Worm (Caenorhabditis elegans): ENCODE measurements around the gene F09E10.5.

F09E10.5 gene

ce11 chrX:1446593-1447141, 47.5 kb downstream of the F09E10.5 start, which contains the start of gene zfp-3:
Gene zfp-3 (minus strand): TSS chrX:1446643.
- peak; percentile 87 for TF ChIP-seq sem-4 (tag; optimal IDR thresholded peaks at IDR 0.05)
- TF ChIP-seq skn-1 (tag; optimal IDR thresholded peaks at IDR 0.05) = peak; percentile 66
- peak; percentile 97 for TF ChIP-seq lin-11 (tag; optimal IDR thresholded peaks at IDR 0.05)
- TF ChIP-seq mab-5 (tag; optimal IDR thresholded peaks at IDR 0.05) = peak; percentile 92
- TF ChIP-seq sma-9 (GFP tag; optimal IDR thresholded peaks at IDR 0.05) = peak; percentile 96
- TF ChIP-seq sma-9 (tag; optimal IDR thresholded peaks at IDR 0.05) = no peak
- TF ChIP-seq snpc-4 (tag; optimal IDR thresholded peaks at IDR 0.05) = peak; percentile 84
- TF ChIP-seq egl-27 (tag; optimal IDR thresholded peaks at IDR 0.05) = peak; percentile 94
- TF ChIP-seq C34F6.9 (tag; optimal IDR thresholded peaks at IDR 0.05) = peak; percentile 98
- peak; percentile 93 for TF ChIP-seq nhr-6 (tag; optimal IDR thresholded peaks at IDR 0.05)
- no peak for TF ChIP-seq elt-3 (tag; optimal IDR thresholded peaks at IDR 0.05)
- TF ChIP-seq ceh-16 (tag; optimal IDR thresholded peaks at IDR 0.05) = peak; percentile 44
- TF ChIP-seq ztf-1 (GFP tag; conservative IDR thresholded peaks at IDR 0.05) = no peak
- TF ChIP-seq ztf-4 (tag; optimal IDR thresholded peaks at IDR 0.05) = peak; percentile 93
- no peak for TF ChIP-seq dmd-4 (tag; optimal IDR thresholded peaks at IDR 0.05)
- peak; percentile 95 for TF ChIP-seq nhr-21 (tag; optimal IDR thresholded peaks at IDR 0.05)
- TF ChIP-seq unc-55 (GFP tag; optimal IDR thresholded peaks at IDR 0.05) = peak; percentile 97
- TF ChIP-seq Y55F3AM.14 (GFP tag; optimal IDR thresholded peaks at IDR 0.05) = peak; percentile 60
- peak; percentile 48 for TF ChIP-seq unc-62 (GFP tag; optimal IDR thresholded peaks at IDR 0.05)
- TF ChIP-seq crh-2 (tag; optimal IDR thresholded peaks at IDR 0.05) = peak; percentile 94
- no peak for TF ChIP-seq ceh-82 (tag; optimal IDR thresholded peaks at IDR 0.05)
- TF ChIP-seq mbf-1 (tag; optimal IDR thresholded peaks at IDR 0.05) = no peak
- TF ChIP-seq nhr-10 (tag; optimal IDR thresholded peaks at IDR 0.05) = peak; percentile 53
- TF ChIP-seq lin-39 (tag; optimal IDR thresholded peaks at IDR 0.05) = peak; percentile 36
- peak; percentile 94 for TF ChIP-seq sma-3 (GFP tag; optimal IDR thresholded peaks at IDR 0.05)
- TF ChIP-seq lsy-2 (tag; optimal IDR thresholded peaks at IDR 0.05) = peak; percentile 77 to 94
- TF ChIP-seq alr-1 (tag; optimal IDR thresholded peaks at IDR 0.05) = no peak
- TF ChIP-seq elt-1 (tag; optimal IDR thresholded peaks at IDR 0.05) = no peak
- TF ChIP-seq mdl-1 (tag; optimal IDR thresholded peaks at IDR 0.05) = peak; percentile 97
- TF ChIP-seq ZK546.5 (tag; optimal IDR thresholded peaks at IDR 0.05) = peak; percentile 69
- no peak for TF ChIP-seq aly-2 (tag; optimal IDR thresholded peaks at IDR 0.05)
- TF ChIP-seq nhr-25 (tag; optimal IDR thresholded peaks at IDR 0.05) = peak; percentile 96
- no peak for TF ChIP-seq nhr-23 (tag; optimal IDR thresholded peaks at IDR 0.05)
- peak; percentile 85 for TF ChIP-seq gmeb-1 (tag; optimal IDR thresholded peaks at IDR 0.05)
- TF ChIP-seq F13H6.1 (tag; optimal IDR thresholded peaks at IDR 0.05) = peak; percentile 98
- no peak for TF ChIP-seq nhr-11 (tag; optimal IDR thresholded peaks at IDR 0.05)
- TF ChIP-seq zag-1 (tag; optimal IDR thresholded peaks at IDR 0.05) = peak; percentile 92
- TF ChIP-seq nhr-12 (tag; optimal IDR thresholded peaks at IDR 0.05) = no peak
- TF ChIP-seq unc-39 (tag; optimal IDR thresholded peaks at IDR 0.05) = no peak
- peak; percentile 12 for TF ChIP-seq R02D3.7 (tag; optimal IDR thresholded peaks at IDR 0.05)
- peak; percentile 96 for TF ChIP-seq nhr-129 (tag; optimal IDR thresholded peaks at IDR 0.05)
- peak; percentile 86 for TF ChIP-seq lin-13 (GFP tag; optimal IDR thresholded peaks at IDR 0.05)
- TF ChIP-seq blmp-1 (tag; optimal IDR thresholded peaks at IDR 0.05; ENCODE audit: insufficient read depth) = peak; percentile 84
- peak; percentile 14 for TF ChIP-seq ztf-11 (tag; optimal IDR thresholded peaks at IDR 0.05)
- peak; percentile 97 for TF ChIP-seq fos-1 (tag; optimal IDR thresholded peaks at IDR 0.05)
- peak; percentile 62 for TF ChIP-seq ama-1 (optimal IDR thresholded peaks at IDR 0.05)
- peak; percentile 36 for TF ChIP-seq nhr-77 (tag; optimal IDR thresholded peaks at IDR 0.05)
- TF ChIP-seq peb-1 (tag; optimal IDR thresholded peaks at IDR 0.05) = no peak
- peak; percentile 75 for TF ChIP-seq nhr-237 (tag; optimal IDR thresholded peaks at IDR 0.05)
